Worm (Caenorhabditis elegans) whole organism, L1 larva: ENCODE data around the gene srx-16.
A peak's percentile ranks its signal among the peaks of the same experiment; 100 is the strongest.

ENCODE experiments used
- C16A3.4 ChIP-seq: fragments of 150-350 bp; optimal IDR thresholded peaks from 2 replicates; lab custom pipeline; 2014; ENCODE audit warnings: missing biosample characterization, missing genetic modification characterization
- C34B4.2 ChIP-seq: sonication (generic microtip); optimal IDR thresholded peaks from 2 replicates; lab custom pipeline; 2017; ENCODE audit warnings: mild to moderate bottlenecking, missing genetic modification characterization, missing compliant biosample characterization
- Y116A8C.19 ChIP-seq: sonication (generic microtip); optimal IDR thresholded peaks from 2 replicates; lab custom pipeline; 2016; ENCODE audit warnings: missing compliant biosample characterization, missing genetic modification characterization, borderline replicate concordance
- aha-1 ChIP-seq: fragments of 150-350 bp; optimal IDR thresholded peaks from 2 replicates; lab custom pipeline; 2014; ENCODE audit warnings: missing biosample characterization, missing genetic modification characterization
- alr-1 ChIP-seq: fragments of 200-800 bp; sonication (Bioruptor generic); optimal IDR thresholded peaks from 2 replicates; lab custom pipeline; 2018; ENCODE audit warnings: borderline replicate concordance, mild to moderate bottlenecking, missing genetic modification characterization, missing compliant biosample characterization
- aly-2 ChIP-seq: fragments of 150-350 bp; optimal IDR thresholded peaks from 2 replicates; lab custom pipeline; 2014; ENCODE audit warnings: missing biosample characterization, missing genetic modification characterization
- ama-1 ChIP-seq: fragments of 150-350 bp; optimal IDR thresholded peaks from 2 replicates; lab custom pipeline; 2014
- blmp-1 ChIP-seq: fragments of 150-350 bp; optimal IDR thresholded peaks from 2 replicates; lab custom pipeline; 2014; ENCODE audit warnings: missing biosample characterization, missing genetic modification characterization
- ceh-63 ChIP-seq: fragments of 200-800 bp; sonication (Bioruptor generic); optimal IDR thresholded peaks from 2 replicates; lab custom pipeline; 2018; ENCODE audit warnings: mild to moderate bottlenecking, missing genetic modification characterization, missing compliant biosample characterization
- ces-1 ChIP-seq: fragments of 150-350 bp; optimal IDR thresholded peaks from 2 replicates; lab custom pipeline; 2014; ENCODE audit warnings: missing biosample characterization, missing genetic modification reagents, missing genetic modification characterization
- dsc-1 ChIP-seq: sonication (generic microtip); optimal IDR thresholded peaks from 2 replicates; lab custom pipeline; 2016; ENCODE audit warnings: mild to moderate bottlenecking, missing genetic modification characterization, missing compliant biosample characterization
- efl-1 ChIP-seq, 4 experiments: fragments of 150-350 bp; optimal IDR thresholded peaks in 3 of 4; peaks in 1 of 4; 1 replicate in 1 of 4; 2 replicates in 3 of 4; lab custom pipeline; 2014; ENCODE audit warnings: missing biosample characterization in 2 of 4, missing genetic modification characterization in 2 of 4, missing genetic modification reagents in 2 of 4
- egl-27 ChIP-seq, 2 experiments: fragments of 150-350 bp in 1 of 2; sonication (generic microtip); optimal IDR thresholded peaks; 3 replicates each; lab custom pipeline; 2017 to 2018; ENCODE audit warnings: missing biosample characterization in 2 of 2, missing genetic modification characterization in 2 of 2, missing genetic modification reagents in 2 of 2
- elt-2 ChIP-seq: sonication (generic microtip); optimal IDR thresholded peaks from 2 replicates; lab custom pipeline; 2016; ENCODE audit warnings: missing genetic modification characterization, mild to moderate bottlenecking, inconsistent platforms, missing compliant biosample characterization, missing genetic modification reagents
- fkh-4 ChIP-seq: sonication (generic microtip); optimal IDR thresholded peaks from 2 replicates; lab custom pipeline; 2016; ENCODE audit warnings: missing compliant biosample characterization, missing genetic modification characterization, borderline replicate concordance
- fos-1 ChIP-seq: fragments of 150-350 bp; optimal IDR thresholded peaks from 2 replicates; lab custom pipeline; 2014; ENCODE audit warnings: missing biosample characterization, missing genetic modification characterization
- hlh-4 ChIP-seq: sonication (generic microtip); optimal IDR thresholded peaks from 2 replicates; lab custom pipeline; 2016; ENCODE audit warnings: mild to moderate bottlenecking, missing genetic modification characterization, missing compliant biosample characterization
- isw-1 ChIP-seq: fragments of 200-800 bp; sonication (Bioruptor generic); IDR thresholded peaks from 2 replicates; pipeline ENCODE4 v1.3.6; 2022; ENCODE audit warnings: missing genetic modification characterization, missing compliant biosample characterization
- lin-15B ChIP-seq: fragments of 150-350 bp; sonication (generic microtip); optimal IDR thresholded peaks from 3 replicates; lab custom pipeline; 2014; ENCODE audit warnings: missing biosample characterization, missing genetic modification characterization
- lin-39 ChIP-seq: fragments of 150-350 bp; optimal IDR thresholded peaks from 2 replicates; lab custom pipeline; 2014; ENCODE audit warnings: missing biosample characterization, missing genetic modification reagents, missing genetic modification characterization
- lir-3 ChIP-seq: sonication (generic microtip); optimal IDR thresholded peaks from 2 replicates; lab custom pipeline; 2016; ENCODE audit warnings: mild to moderate bottlenecking, missing genetic modification characterization, moderate library complexity, missing compliant biosample characterization; ENCODE audit not compliant: poor library complexity
- lsy-2 ChIP-seq, 2 experiments: fragments of 150-350 bp; optimal IDR thresholded peaks; 2 replicates each; lab custom pipeline; 2014; ENCODE audit warnings: missing biosample characterization in 2 of 2, missing genetic modification characterization in 2 of 2
- mdl-1 ChIP-seq, 2 experiments: fragments of 150-350 bp; optimal IDR thresholded peaks; 2 replicates each; lab custom pipeline; 2014 to 2017; ENCODE audit warnings: missing biosample characterization in 2 of 2, missing genetic modification characterization in 2 of 2, inconsistent platforms in 1 of 2
- mef-2 ChIP-seq: fragments of 150-350 bp; optimal IDR thresholded peaks from 2 replicates; lab custom pipeline; 2014; ENCODE audit warnings: missing biosample characterization, missing genetic modification characterization
- nhr-12 ChIP-seq: sonication (generic microtip); optimal IDR thresholded peaks from 2 replicates; lab custom pipeline; 2017; ENCODE audit warnings: missing biosample characterization, missing genetic modification characterization
- nhr-28 ChIP-seq: fragments of 150-350 bp; optimal IDR thresholded peaks from 2 replicates; lab custom pipeline; 2014; ENCODE audit warnings: missing biosample characterization, missing genetic modification characterization
- nhr-71 ChIP-seq: sonication (generic microtip); optimal IDR thresholded peaks from 2 replicates; lab custom pipeline; 2016; ENCODE audit warnings: mild to moderate bottlenecking, missing genetic modification characterization, moderate library complexity, missing compliant biosample characterization
- nhr-76 ChIP-seq: sonication (generic microtip); optimal IDR thresholded peaks from 2 replicates; lab custom pipeline; 2017; ENCODE audit warnings: missing biosample characterization, missing genetic modification characterization
- pag-3 ChIP-seq: sonication (generic microtip); optimal IDR thresholded peaks from 2 replicates; lab custom pipeline; 2017; ENCODE audit warnings: missing genetic modification characterization, mild to moderate bottlenecking, missing compliant biosample characterization, antibody characterized with exemption, borderline replicate concordance; ENCODE audit not compliant: insufficient read depth
- pqm-1 ChIP-seq: sonication (generic microtip); optimal IDR thresholded peaks from 3 replicates; lab custom pipeline; 2017; ENCODE audit warnings: missing biosample characterization, missing genetic modification characterization
- rnt-1 ChIP-seq: sonication (generic microtip); optimal IDR thresholded peaks from 2 replicates; lab custom pipeline; 2016; ENCODE audit warnings: mild to moderate bottlenecking, missing genetic modification characterization, moderate library complexity, missing compliant biosample characterization
- snpc-4 ChIP-seq: fragments of 150-350 bp; optimal IDR thresholded peaks from 2 replicates; lab custom pipeline; 2014; ENCODE audit warnings: missing biosample characterization, missing genetic modification characterization
- tbx-2 ChIP-seq: sonication (generic microtip); optimal IDR thresholded peaks from 2 replicates; lab custom pipeline; 2016; ENCODE audit warnings: missing genetic modification characterization, missing compliant biosample characterization
- zag-1 ChIP-seq: fragments of 150-350 bp; optimal IDR thresholded peaks from 2 replicates; lab custom pipeline; 2014; ENCODE audit warnings: missing biosample characterization, missing genetic modification characterization
- zip-4 ChIP-seq: fragments of 200-800 bp; sonication (Bioruptor generic); optimal IDR thresholded peaks from 2 replicates; lab custom pipeline; 2018; ENCODE audit warnings: mild to moderate bottlenecking, missing genetic modification characterization, moderate library complexity, missing compliant biosample characterization
- ztf-4 ChIP-seq: fragments of 150-350 bp; optimal IDR thresholded peaks from 2 replicates; lab custom pipeline; 2014; ENCODE audit warnings: missing biosample characterization, missing genetic modification characterization

The srx-16 gene

DNA sequence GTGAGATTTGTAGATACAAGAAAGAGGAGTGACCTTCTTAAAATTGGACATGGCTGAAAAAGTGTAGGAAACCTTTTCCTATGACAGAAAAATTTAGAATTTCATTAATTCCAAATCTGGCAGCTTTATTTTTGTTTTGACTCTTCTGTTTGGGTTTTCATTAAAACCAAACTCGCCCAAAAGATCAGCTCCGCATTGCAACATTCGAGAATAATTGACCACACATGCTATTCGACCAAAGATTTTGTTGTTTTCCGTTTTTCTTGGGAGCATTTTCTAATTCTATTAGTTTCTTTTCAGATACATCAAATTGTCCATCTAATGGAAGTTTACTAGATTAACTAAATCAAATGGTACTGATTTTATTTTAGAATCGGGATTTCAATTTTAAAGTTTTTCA, 19.9 kb upstream of the srx-16 start, which contains the start of gene mec-1:
Gene mec-1 (plus strand): TSS at position 301 of the 400 bp plus-strand sequence.
- TF ChIP-seq nhr-12 (tag; lab: Kevin White, UChicago) (no peak), elt-2 (tag; lab: Kevin White, UChicago) (no peak), Y116A8C.19 (no peak), dsc-1 (peak; percentile 10), nhr-71 (no peak), mdl-1 (tag; optimal IDR thresholded peaks at IDR 0.05; lab: Kevin White, UChicago) (no peak), aly-2 (no peak), isw-1 (GFP tag; lab: Robert Waterston, UW) (no peak)

DNA sequence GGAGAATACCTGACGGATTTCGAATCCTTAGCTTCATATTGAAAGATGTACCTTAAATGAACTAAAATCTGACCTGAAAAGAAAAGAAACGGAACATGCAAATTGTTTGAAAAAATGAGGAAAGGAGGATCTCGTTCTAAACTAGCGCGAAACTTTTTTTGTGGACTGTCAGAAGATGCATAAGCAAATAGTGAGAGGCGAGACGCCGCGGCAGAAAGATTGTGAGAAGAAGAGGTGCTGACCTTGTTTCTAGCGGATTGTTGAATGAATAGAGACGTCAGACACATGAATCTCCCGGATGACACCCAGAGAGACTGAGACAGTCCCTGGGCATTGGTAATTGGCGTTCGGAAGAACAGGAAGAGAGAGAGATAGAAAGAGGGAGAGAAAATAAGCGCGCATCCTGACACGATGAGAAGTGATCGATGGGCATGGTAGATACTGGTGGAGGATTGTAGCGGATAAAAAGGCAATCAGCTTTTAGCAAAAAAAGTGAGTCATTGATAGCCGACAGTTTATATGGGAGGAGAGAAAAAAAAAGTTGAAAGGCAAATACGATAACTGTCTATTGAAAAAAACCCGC, 6.1 kb upstream of the srx-16 start, which contains the start of gene ptr-15:
Gene ptr-15 (minus strand): TSS at position 51 of the 583 bp plus-strand sequence.
- TF ChIP-seq nhr-76: no peak
- peak; percentile 74 for TF ChIP-seq blmp-1 (tag; lab: Kevin White, UChicago)
- no peak for TF ChIP-seq efl-1 (optimal IDR thresholded peaks at IDR 0.05; lab: Kevin White, UChicago)
- TF ChIP-seq efl-1 (GFP tag; optimal IDR thresholded peaks at IDR 0.05 in 1 of 2; lab: Kevin White, UChicago): peak in 1 of 2 experiments; percentile 60
- TF ChIP-seq, all 84 proteins: peak for 2

ce11 chrV:6971567-6971966, 4.6 kb upstream of the srx-16 start, which contains the start of gene srx-59:
TSS of gene srx-59 (plus strand) at chrV:6971867.
- TF ChIP-seq fkh-4 (tag; lab: Kevin White, UChicago) (no peak), ceh-63 (GFP tag; lab: Kevin White, UChicago) (no peak), lir-3 (tag; lab: Kevin White, UChicago) (no peak), nhr-28 (tag; lab: Kevin White, UChicago) (no peak), alr-1 (no peak), snpc-4 (no peak), ces-1 (GFP tag; lab: Kevin White, UChicago) (no peak), lin-39 (tag; lab: Kevin White, UChicago) (no peak), Y116A8C.19 (no peak), tbx-2 (no peak), mef-2 (tag; lab: Kevin White, UChicago) (no peak), C16A3.4 (no peak)

DNA sequence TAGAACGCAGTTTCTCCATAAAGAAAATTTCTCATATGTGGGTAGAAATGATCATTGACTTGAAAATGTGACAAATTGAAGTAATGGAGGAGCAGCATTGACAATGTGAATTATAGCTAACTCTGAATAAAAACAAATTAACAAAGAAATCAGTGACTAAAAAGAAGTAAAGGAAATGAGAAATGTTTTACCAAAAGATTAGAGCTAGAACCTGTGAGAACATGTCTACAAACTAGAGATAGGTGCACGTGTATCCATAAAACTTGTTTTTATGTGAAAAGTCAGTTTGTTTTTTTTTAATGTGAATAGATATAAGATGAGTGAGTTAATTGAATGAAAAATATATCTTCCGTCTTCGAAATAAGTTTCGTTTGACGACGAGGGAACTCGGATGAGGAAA, 2.9 kb downstream of the srx-16 start, which contains the start of gene sre-12:
Gene sre-12 (minus strand): TSS at position 101 of the 400 bp plus-strand sequence.
- no peak for TF ChIP-seq pqm-1 (tag; lab: Kevin White, UChicago)
- TF ChIP-seq pag-3: no peak
- TF ChIP-seq hlh-4 (tag; lab: Kevin White, UChicago): no peak
- TF ChIP-seq zag-1 (tag; lab: Kevin White, UChicago): no peak
- no peak for TF ChIP-seq lin-15B (tag; lab: Kevin White, UChicago)
- TF ChIP-seq aha-1 (tag; lab: Kevin White, UChicago): no peak
- TF ChIP-seq C34B4.2 (tag; lab: Kevin White, UChicago): no peak
- no peak for TF ChIP-seq ama-1
- no peak for TF ChIP-seq fos-1
- TF ChIP-seq egl-27 (tag; optimal IDR thresholded peaks at IDR 0.05; lab: Kevin White, UChicago): no peak
- TF ChIP-seq Y116A8C.19: no peak
- no peak for TF ChIP-seq dsc-1
- TF ChIP-seq lsy-2 (tag; optimal IDR thresholded peaks at IDR 0.05; lab: Kevin White, UChicago): no peak
- no peak for TF ChIP-seq zip-4 (GFP tag; lab: Kevin White, UChicago)
- TF ChIP-seq rnt-1 (tag; lab: Kevin White, UChicago): no peak
- no peak for TF ChIP-seq ztf-4
